Fruit fly (Drosophila melanogaster): ENCODE data around the gene sim.

The sim gene

DNA sequence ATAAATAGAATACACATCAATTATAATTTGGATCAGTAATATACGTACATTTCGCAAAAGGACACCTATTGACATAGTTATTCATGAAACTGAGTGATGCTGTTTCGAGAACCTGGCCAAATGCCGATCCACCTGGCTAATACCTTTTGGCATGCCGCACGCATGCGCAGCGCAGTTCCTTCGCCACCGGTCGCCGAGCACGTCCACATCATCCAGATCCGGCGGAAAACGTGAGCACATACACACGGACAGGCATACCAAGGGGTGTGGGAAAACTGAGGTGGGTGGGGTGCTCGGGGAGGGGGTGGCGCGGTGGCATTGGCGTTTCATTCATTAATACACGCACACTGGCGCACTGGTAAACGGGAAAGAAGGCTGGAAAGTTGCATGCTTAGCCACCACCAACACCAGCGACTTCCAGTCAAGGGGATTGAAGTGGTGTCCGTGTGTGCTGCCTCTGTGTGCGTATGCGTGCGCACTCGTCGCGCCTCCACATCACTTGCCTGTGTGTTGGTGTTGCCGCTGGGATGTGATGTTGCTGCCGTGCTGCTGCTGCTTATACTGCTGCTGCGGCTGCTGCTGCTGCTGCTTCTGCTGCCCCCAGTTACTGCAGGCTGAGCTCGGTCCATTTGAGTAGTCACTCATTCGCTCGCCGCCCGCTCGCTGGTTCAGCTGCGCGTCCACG is at the start of gene sim:
sim (plus strand) TSS at position 635 of the 685 bp plus-strand sequence.
- TF ChIP-seq lola (GFP tag; optimal IDR thresholded peaks at IDR 0.05) (no peak), Vsx2 (GFP tag; optimal IDR thresholded peaks at IDR 0.05; ENCODE audit: partially characterized antibody) (no peak), Hr83 (GFP tag; optimal IDR thresholded peaks at IDR 0.05; ENCODE audit: poor library complexity, severe bottlenecking) (no peak), br (GFP tag; optimal IDR thresholded peaks at IDR 0.05) (no peak), woc (GFP tag; optimal IDR thresholded peaks at IDR 0.05) (no peak), brk (GFP tag; optimal IDR thresholded peaks at IDR 0.05) (no peak)

- TF ChIP-seq Vsx2 (GFP tag; optimal IDR thresholded peaks at IDR 0.05; ENCODE audit: partially characterized antibody) (no peak), Sp1 (GFP tag; optimal IDR thresholded peaks at IDR 0.05) (no peak), Myc (optimal IDR thresholded peaks at IDR 0.05) (no peak), HLH106 (tag; optimal IDR thresholded peaks at IDR 0.05) (no peak), br (GFP tag; optimal IDR thresholded peaks at IDR 0.05) (no peak), rgr (GFP tag; optimal IDR thresholded peaks at IDR 0.05) (no peak), sv (GFP tag; optimal IDR thresholded peaks at IDR 0.05) (no peak), pan (optimal IDR thresholded peaks at IDR 0.05) (no peak)
These were observed 48.0 kb upstream of the sim start, which contains the start of gene CG11656 for dm6 chr3R:13009595-13009994. TSS of gene CG11656 (plus strand) at chr3R:13009895.

DNA sequence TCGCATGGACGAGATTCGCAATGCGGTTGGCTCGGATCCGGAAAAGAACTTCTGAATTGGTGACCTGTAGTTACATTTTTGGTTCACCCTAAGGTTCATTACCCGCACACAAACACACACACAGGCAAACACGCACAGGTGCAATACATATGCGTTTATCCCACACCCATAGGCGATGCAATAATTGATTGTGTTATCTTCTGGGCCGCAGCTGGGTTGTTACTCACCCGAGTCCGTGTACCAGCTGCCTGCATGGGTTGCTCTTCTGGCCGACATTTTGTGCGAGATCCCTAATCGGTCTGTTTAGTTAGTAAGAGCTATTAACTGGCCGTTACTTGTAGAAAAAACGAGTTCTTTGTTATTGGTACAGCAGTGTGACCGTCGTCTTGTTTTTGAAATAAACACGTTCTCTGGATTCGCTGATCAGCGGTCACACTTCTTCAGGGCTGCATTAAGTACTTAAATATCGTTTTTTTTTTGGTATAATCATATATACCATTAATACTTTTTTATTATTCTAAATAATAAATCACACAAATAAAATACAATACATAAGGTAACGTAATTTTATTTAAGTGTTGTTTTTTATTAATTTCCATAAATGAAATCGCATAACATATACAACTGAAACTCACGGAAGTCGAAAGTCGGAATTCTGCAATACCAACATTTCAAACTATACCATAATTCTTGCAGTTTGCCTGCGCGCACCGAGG is 46.5 kb upstream of the sim start, which contains the start of gene CG8031:
CG8031 (minus strand) TSS at position 406 of the 716 bp plus-strand sequence.
- TF ChIP-seq fru (GFP tag; optimal IDR thresholded peaks at IDR 0.05) (peak; percentile 88), N (GFP tag; optimal IDR thresholded peaks at IDR 0.05) (peak; percentile 45), Hr78 (GFP tag; optimal IDR thresholded peaks at IDR 0.05) (no peak), Dif (GFP tag; optimal IDR thresholded peaks at IDR 0.05; ENCODE audit: partially characterized antibody) (peak; percentile 4)

DNA sequence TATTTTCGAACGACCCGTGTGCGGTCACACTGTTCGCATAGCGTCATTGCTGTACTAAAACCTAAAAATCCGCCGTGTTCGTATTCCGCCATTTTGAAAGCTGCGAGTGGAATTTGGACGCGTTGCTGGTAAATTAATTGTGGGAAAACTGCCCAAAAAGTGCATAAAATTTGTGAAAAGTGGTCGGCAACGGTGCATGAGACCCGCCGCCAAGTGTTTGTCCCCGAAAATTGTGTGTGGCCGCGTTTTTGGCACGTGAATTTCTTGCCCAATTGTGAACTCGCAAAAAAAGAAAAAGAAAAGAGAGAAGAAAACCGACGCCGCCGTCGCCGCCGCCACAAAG is 46.0 kb upstream of the sim start, which contains the start of gene CtBP:
CtBP (plus strand) TSS at position 29 of the 343 bp plus-strand sequence.
- TF ChIP-seq Vsx2 (GFP tag; optimal IDR thresholded peaks at IDR 0.05; ENCODE audit: partially characterized antibody): no peak
- no peak for TF ChIP-seq Rel (GFP tag; optimal IDR thresholded peaks at IDR 0.05)
- TF ChIP-seq Rel (tag; optimal IDR thresholded peaks at IDR 0.05): peak; percentile 8
- TF ChIP-seq CrebA (GFP tag; optimal IDR thresholded peaks at IDR 0.05; ENCODE audit: borderline replicate concordance): no peak

DNA sequence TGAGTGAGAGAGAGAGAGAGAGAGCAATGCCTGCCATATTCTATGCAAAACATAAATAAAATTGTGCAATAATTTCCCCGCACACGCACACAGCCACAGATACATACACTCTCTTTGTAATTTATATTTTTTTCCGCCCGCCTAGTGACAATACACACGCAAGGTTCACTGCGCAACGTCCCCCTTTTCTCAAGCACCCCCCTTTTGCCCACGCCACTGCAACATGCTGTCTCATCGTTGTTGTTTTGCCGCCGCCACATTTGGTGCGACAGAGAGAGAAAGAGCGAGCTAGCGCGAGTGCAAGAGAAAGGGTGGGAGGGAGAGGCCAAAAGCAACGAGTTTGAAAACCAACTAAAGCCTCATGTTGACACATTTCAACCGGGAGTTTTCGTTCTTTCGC is 45.2 kb upstream of the sim start:
- TF ChIP-seq Hr83 (GFP tag; optimal IDR thresholded peaks at IDR 0.05; ENCODE audit: poor library complexity, severe bottlenecking) (peak; percentile 78), Vsx2 (GFP tag; optimal IDR thresholded peaks at IDR 0.05; ENCODE audit: partially characterized antibody) (no peak), psq (GFP tag; optimal IDR thresholded peaks at IDR 0.05) (peak; percentile 75), tai (GFP tag; optimal IDR thresholded peaks at IDR 0.05) (no peak), Hnf4 (GFP tag; optimal IDR thresholded peaks at IDR 0.05) (no peak), dsf (GFP tag; optimal IDR thresholded peaks at IDR 0.05; ENCODE audit: borderline replicate concordance) (no peak), brk (GFP tag; optimal IDR thresholded peaks at IDR 0.05) (no peak), CG32264 (GFP tag; optimal IDR thresholded peaks at IDR 0.05) (peak; percentile 21), Dfd (GFP tag; optimal IDR thresholded peaks at IDR 0.05) (no peak), rgr (GFP tag; optimal IDR thresholded peaks at IDR 0.05) (peak; percentile 80), HLH106 (tag; optimal IDR thresholded peaks at IDR 0.05) (peak; percentile 61), Myc (optimal IDR thresholded peaks at IDR 0.05) (no peak), jim (GFP tag; optimal IDR thresholded peaks at IDR 0.05) (peak; percentile 11), dmrt93B (GFP tag; optimal IDR thresholded peaks at IDR 0.05) (no peak), ey (GFP tag; optimal IDR thresholded peaks at IDR 0.05) (peak; percentile 82), OdsH (GFP tag; optimal IDR thresholded peaks at IDR 0.05) (peak; percentile 64), Jra (GFP tag; optimal IDR thresholded peaks at IDR 0.05) (peak; percentile 49), sv (GFP tag; optimal IDR thresholded peaks at IDR 0.05) (peak; percentile 45), foxo (GFP tag; optimal IDR thresholded peaks at IDR 0.05) (peak; percentile 64 to 83), CG9705 (GFP tag; optimal IDR thresholded peaks at IDR 0.05) (peak; percentile 7), dl (GFP tag; optimal IDR thresholded peaks at IDR 0.05; ENCODE audit: insufficient read depth in 1 of 2, partially characterized antibody in 2 of 2) (no peak), pan (optimal IDR thresholded peaks at IDR 0.05) (no peak), N (GFP tag; optimal IDR thresholded peaks at IDR 0.05) (peak; percentile 72), woc (GFP tag; optimal IDR thresholded peaks at IDR 0.05) (peak; percentile 47), Hr78 (GFP tag; optimal IDR thresholded peaks at IDR 0.05) (no peak), Rel (GFP tag; optimal IDR thresholded peaks at IDR 0.05) (no peak), Rel (tag; optimal IDR thresholded peaks at IDR 0.05) (peak; percentile 60), Dif (GFP tag; optimal IDR thresholded peaks at IDR 0.05; ENCODE audit: partially characterized antibody) (peak; percentile 41), fru (GFP tag; optimal IDR thresholded peaks at IDR 0.05) (peak; percentile 83), h (GFP tag; optimal IDR thresholded peaks at IDR 0.05) (peak; percentile 85), Sp1 (GFP tag; optimal IDR thresholded peaks at IDR 0.05) (peak; percentile 60), sage (GFP tag; optimal IDR thresholded peaks at IDR 0.05) (no peak), GATAd (GFP tag; optimal IDR thresholded peaks at IDR 0.05) (no peak), lola (GFP tag; optimal IDR thresholded peaks at IDR 0.05) (no peak), usp (GFP tag; optimal IDR thresholded peaks at IDR 0.05) (no peak)

Measured in whole organism, wandering third instar larva.